Worm (Caenorhabditis elegans) whole organism, young adult: ENCODE results near the gene fbxa-38.

ENCODE experiments used
- ceh-100 ChIP-seq: fragments of 200-800 bp; sonication (Bioruptor generic); IDR thresholded peaks from 2 replicates; pipeline ENCODE4 v1.3.6; 2022; ENCODE audit warnings: missing genetic modification reagents, missing genetic modification characterization, missing compliant biosample characterization
- fkh-3 ChIP-seq: sonication (generic microtip); optimal IDR thresholded peaks from 2 replicates; lab custom pipeline; 2016; ENCODE audit warnings: mild to moderate bottlenecking, missing genetic modification characterization, missing compliant biosample characterization
- unc-62 ChIP-seq: fragments of 150-350 bp; optimal IDR thresholded peaks from 2 replicates; lab custom pipeline; 2014; ENCODE audit warnings: missing biosample characterization, missing genetic modification reagents, missing genetic modification characterization
- zfh-2 ChIP-seq: fragments of 200-800 bp; sonication (Bioruptor generic); conservative IDR thresholded peaks from 2 replicates; pipeline ENCODE4 v1.3.6; 2022; ENCODE audit warnings: missing genetic modification reagents, missing genetic modification characterization, missing compliant biosample characterization

ce11 chrIII:2210601-2211000, 13.9 kb upstream of the fbxa-38 start:
- TF ChIP-seq unc-62 (GFP tag; lab: Kevin White, UChicago) (no peak), ceh-100 (GFP tag; lab: Robert Waterston, UW) (no peak), fkh-3 (no peak), zfh-2 (GFP tag; lab: Robert Waterston, UW) (no peak)
